Worm (Caenorhabditis elegans): ENCODE data around the gene srr-2.

srr-2 gene

DNA sequence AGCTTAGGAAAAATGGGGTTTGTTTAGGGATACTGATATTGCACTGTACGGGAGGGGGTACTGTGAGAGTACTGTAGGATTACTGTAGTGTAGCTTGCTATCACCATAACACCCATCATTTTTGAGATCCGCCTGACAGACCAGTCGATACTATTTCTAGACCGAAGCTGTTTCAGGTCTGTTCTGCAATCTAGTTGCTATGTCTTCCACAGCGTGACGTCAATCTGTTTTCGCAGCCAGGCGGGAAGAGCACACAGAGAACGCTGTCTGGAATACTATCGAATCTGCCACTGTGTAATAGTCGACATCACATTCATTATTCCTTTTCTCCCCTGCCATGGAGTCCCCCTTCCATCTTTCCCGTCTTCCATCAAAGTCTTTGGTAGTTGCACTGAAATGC, 34.9 kb upstream of the srr-2 start, which contains the start of gene F21D9.11:
TSS of gene F21D9.11 (plus strand) at position 301 of the 400 bp plus-strand sequence.
- TF ChIP-seq T07F8.4 (tag; optimal IDR thresholded peaks at IDR 0.05) (no peak), lin-40 (tag; optimal IDR thresholded peaks at IDR 0.05) (no peak), C17E4.6 (GFP tag; IDR thresholded peaks at IDR 0.05) (no peak), die-1 (tag; optimal IDR thresholded peaks at IDR 0.05) (no peak), hlh-26 (GFP tag; conservative IDR thresholded peaks at IDR 0.05) (no peak), rec-8 (tag; optimal IDR thresholded peaks at IDR 0.05) (no peak), efl-1 (GFP tag; optimal IDR thresholded peaks at IDR 0.05) (no peak), nhr-80 (tag; optimal IDR thresholded peaks at IDR 0.05) (no peak), mxl-1 (tag; optimal IDR thresholded peaks at IDR 0.05) (no peak)

DNA sequence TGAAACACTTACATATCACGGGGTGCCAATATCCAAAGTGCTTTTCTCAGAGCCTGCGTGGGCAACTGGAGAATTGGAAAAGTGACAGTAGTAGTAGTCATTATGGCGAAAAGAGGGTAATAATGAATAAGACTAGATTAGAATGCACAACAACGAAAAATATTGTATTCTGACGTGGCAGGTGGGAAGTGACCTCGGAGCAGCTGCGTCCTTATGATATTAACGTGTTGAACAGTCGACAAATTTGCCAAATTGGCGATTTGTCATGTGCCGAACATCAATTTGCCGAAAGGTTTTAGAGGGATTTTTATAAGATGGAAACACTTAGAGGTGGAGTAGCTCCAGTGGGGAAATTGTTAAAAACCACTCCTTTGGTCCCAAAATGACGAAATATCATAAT, 34.0 kb upstream of the srr-2 start, which contains the start of gene str-81:
TSS of gene str-81 (minus strand) at position 101 of the 400 bp plus-strand sequence.
- TF ChIP-seq egl-18 (GFP tag; IDR thresholded peaks at IDR 0.05) (no peak), hlh-12 (tag; optimal IDR thresholded peaks at IDR 0.05) (no peak), ztf-18 (tag; optimal IDR thresholded peaks at IDR 0.05) (no peak), aptf-3 (GFP tag; IDR thresholded peaks at IDR 0.05) (no peak), F49E8.2 (tag; optimal IDR thresholded peaks at IDR 0.05; ENCODE audit: insufficient read depth) (no peak), madf-8 (GFP tag; conservative IDR thresholded peaks at IDR 0.05) (no peak), madf-6 (GFP tag; IDR thresholded peaks at IDR 0.05) (no peak), Y67H2A.10 (GFP tag; conservative IDR thresholded peaks at IDR 0.05) (no peak), F52B5.7 (tag; optimal IDR thresholded peaks at IDR 0.05) (no peak), hsf-1 (GFP tag; IDR thresholded peaks at IDR 0.05) (no peak), efl-1 (GFP tag; optimal IDR thresholded peaks at IDR 0.05) (no peak), lag-1 (GFP tag; IDR thresholded peaks at IDR 0.05) (no peak), chd-7 (tag; optimal IDR thresholded peaks at IDR 0.05) (no peak), ceh-40 (GFP tag; IDR thresholded peaks at IDR 0.05) (no peak), ceh-91 (GFP tag; IDR thresholded peaks at IDR 0.05) (no peak)

DNA sequence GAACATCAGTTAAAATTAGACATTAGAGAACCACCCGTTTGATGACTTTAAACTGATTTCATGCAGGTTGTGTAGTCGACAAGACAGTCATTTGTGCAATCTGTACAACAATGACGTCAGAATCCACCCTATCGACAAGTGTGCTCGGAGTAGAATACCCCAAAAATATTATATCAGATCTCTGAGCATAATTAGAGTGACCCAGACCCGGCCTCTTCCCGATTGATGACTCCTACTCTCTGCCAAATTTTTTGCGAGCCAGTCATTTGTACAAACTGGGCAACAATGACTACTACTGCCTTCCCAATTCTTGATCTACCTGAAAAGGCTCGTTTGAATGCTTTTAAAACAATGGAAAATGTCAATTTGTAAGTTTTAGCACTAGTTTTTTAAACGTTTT, 23.2 kb upstream of the srr-2 start, which contains the start of the genes fbxb-115 and fbxb-1:
TSS of gene fbxb-115 (minus strand) at position 101 of the 400 bp plus-strand sequence.
TSS of gene fbxb-1 (plus strand) at position 226 of the 400 bp plus-strand sequence.
- TF ChIP-seq nfya-2 (GFP tag; IDR thresholded peaks at IDR 0.05) (no peak), atf-7 (tag; optimal IDR thresholded peaks at IDR 0.05) (no peak), F57A8.1 (GFP tag; optimal IDR thresholded peaks at IDR 0.05) (no peak), lir-1 (GFP tag; conservative IDR thresholded peaks at IDR 0.05) (no peak), C06A6.2 (GFP tag; conservative IDR thresholded peaks at IDR 0.05) (no peak), athp-1 (tag; optimal IDR thresholded peaks at IDR 0.05) (no peak), repo-1 (tag; optimal IDR thresholded peaks at IDR 0.05) (no peak), B0019.2 (GFP tag; conservative IDR thresholded peaks at IDR 0.05) (no peak), ceh-91 (GFP tag; IDR thresholded peaks at IDR 0.05) (no peak), ztf-25 (GFP tag; IDR thresholded peaks at IDR 0.05) (no peak), ets-4 (GFP tag; optimal IDR thresholded peaks at IDR 0.05) (no peak), nhr-27 (tag; optimal IDR thresholded peaks at IDR 0.05) (no peak), B0035.1 (tag; optimal IDR thresholded peaks at IDR 0.05) (no peak)

DNA sequence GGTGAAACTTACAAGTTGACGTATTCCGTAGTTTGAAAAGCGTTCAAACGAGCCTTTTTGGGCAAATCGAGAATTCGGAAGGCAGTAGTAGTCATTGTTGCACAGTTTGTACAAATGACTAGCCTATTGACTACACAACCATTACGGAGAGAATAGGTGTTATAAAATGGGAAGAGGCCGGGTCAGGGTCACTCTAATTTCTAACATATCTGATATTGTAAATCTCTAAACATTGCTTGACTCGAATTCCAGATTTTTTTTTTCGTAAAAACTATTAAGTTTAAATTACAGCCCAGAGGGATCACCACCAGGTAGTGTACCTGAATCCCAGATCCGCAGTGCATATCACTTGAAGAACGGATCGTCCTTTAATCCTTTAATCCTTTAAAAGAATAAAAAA, 20.2 kb upstream of the srr-2 start, which contains the start of gene fbxb-2:
TSS of gene fbxb-2 (minus strand) at position 101 of the 400 bp plus-strand sequence.
- no peak for TF ChIP-seq ceh-27 (GFP tag; optimal IDR thresholded peaks at IDR 0.05)
- TF ChIP-seq C17E4.6 (GFP tag; IDR thresholded peaks at IDR 0.05): no peak
- TF ChIP-seq Y95B8A.8 (GFP tag; IDR thresholded peaks at IDR 0.05): no peak
- TF ChIP-seq snpc-1.3 (tag; optimal IDR thresholded peaks at IDR 0.05; ENCODE audit: insufficient read depth): no peak
- no peak for TF ChIP-seq him-1 (tag; optimal IDR thresholded peaks at IDR 0.05)
- no peak for TF ChIP-seq ceh-91 (GFP tag; IDR thresholded peaks at IDR 0.05)
- TF ChIP-seq efl-1 (GFP tag; optimal IDR thresholded peaks at IDR 0.05): no peak
- TF ChIP-seq aptf-3 (GFP tag; IDR thresholded peaks at IDR 0.05): no peak
- TF ChIP-seq fkh-3 (tag; optimal IDR thresholded peaks at IDR 0.05): no peak
- TF ChIP-seq nfya-2 (GFP tag; IDR thresholded peaks at IDR 0.05): no peak
- no peak for TF ChIP-seq snpc-4 (GFP tag; optimal IDR thresholded peaks at IDR 0.05)
- TF ChIP-seq snpc-4 (tag; optimal IDR thresholded peaks at IDR 0.05): no peak
- no peak for TF ChIP-seq cebp-1 (GFP tag; IDR thresholded peaks at IDR 0.05)
- TF ChIP-seq cebp-1 (tag; optimal IDR thresholded peaks at IDR 0.05): no peak
- no peak for TF ChIP-seq F52B5.7 (tag; optimal IDR thresholded peaks at IDR 0.05)

Data from whole organism, young adult.